Worm (Caenorhabditis elegans) whole organism, L2 larva: ENCODE data around the gene sph-1.

Source experiments
- ZK546.5 ChIP-seq: sonication (generic microtip); optimal IDR thresholded peaks from 2 replicates; lab custom pipeline; 2017; ENCODE audit warnings: missing biosample characterization, missing genetic modification characterization
- ceh-16 ChIP-seq: fragments of 150-350 bp; optimal IDR thresholded peaks from 2 replicates; lab custom pipeline; 2014; ENCODE audit warnings: missing biosample characterization, missing genetic modification characterization
- fos-1 ChIP-seq: fragments of 150-350 bp; optimal IDR thresholded peaks from 2 replicates; lab custom pipeline; 2014; ENCODE audit warnings: missing biosample characterization, missing genetic modification characterization
- nhr-11 ChIP-seq: fragments of 150-350 bp; optimal IDR thresholded peaks from 2 replicates; lab custom pipeline; 2014; ENCODE audit warnings: missing biosample characterization, missing genetic modification characterization
- nhr-23 ChIP-seq: fragments of 150-350 bp; optimal IDR thresholded peaks from 2 replicates; lab custom pipeline; 2014; ENCODE audit warnings: missing biosample characterization, missing genetic modification reagents, missing genetic modification characterization
- nhr-77 ChIP-seq: fragments of 150-350 bp; optimal IDR thresholded peaks from 2 replicates; lab custom pipeline; 2014; ENCODE audit warnings: missing biosample characterization, missing genetic modification characterization
- snpc-4 ChIP-seq: fragments of 150-350 bp; optimal IDR thresholded peaks from 2 replicates; lab custom pipeline; 2014; ENCODE audit warnings: missing biosample characterization, missing genetic modification characterization
- zag-1 ChIP-seq: fragments of 150-350 bp; optimal IDR thresholded peaks from 2 replicates; lab custom pipeline; 2014; ENCODE audit warnings: missing biosample characterization, missing genetic modification characterization
- ztf-11 ChIP-seq: sonication (generic microtip); optimal IDR thresholded peaks from 2 replicates; lab custom pipeline; 2017; ENCODE audit warnings: missing biosample characterization, missing genetic modification characterization

DNA sequence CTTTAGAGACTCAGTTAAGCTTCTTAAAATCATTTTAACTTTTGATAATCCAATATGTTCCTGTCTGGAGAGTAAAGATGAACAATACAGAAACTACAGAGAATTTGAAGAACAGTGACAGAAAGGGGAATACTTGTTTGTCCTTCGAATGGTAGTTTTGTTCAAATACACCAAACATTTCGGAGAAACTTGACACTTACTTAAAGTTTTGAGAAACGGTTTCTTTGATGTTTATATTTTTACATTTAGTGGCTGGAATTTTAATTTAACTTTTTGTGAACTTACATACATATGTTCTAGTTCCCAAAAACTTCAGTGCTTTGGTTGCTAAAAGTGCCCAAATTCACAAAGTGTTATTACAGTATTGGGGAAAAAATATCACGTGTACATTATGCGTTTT, 23.8 kb upstream of the sph-1 start, which contains the start of gene B0218.5:
- no peak for TF ChIP-seq nhr-77 (tag; lab: Kevin White, UChicago)
- TF ChIP-seq nhr-11 (tag; lab: Kevin White, UChicago), result no peak
- TF ChIP-seq ZK546.5 (tag; lab: Kevin White, UChicago), result no peak
- TF ChIP-seq zag-1 (tag; lab: Kevin White, UChicago), result no peak
- no peak for TF ChIP-seq snpc-4 (tag; lab: Kevin White, UChicago)
- no peak for TF ChIP-seq nhr-23 (tag; lab: Kevin White, UChicago)
- no peak for TF ChIP-seq fos-1 (tag; lab: Kevin White, UChicago)
- TF ChIP-seq ceh-16, result no peak
- TF ChIP-seq ztf-11, result no peak
